Fruit fly (Drosophila melanogaster): ENCODE measurements around the gene CG34280.

DNA sequence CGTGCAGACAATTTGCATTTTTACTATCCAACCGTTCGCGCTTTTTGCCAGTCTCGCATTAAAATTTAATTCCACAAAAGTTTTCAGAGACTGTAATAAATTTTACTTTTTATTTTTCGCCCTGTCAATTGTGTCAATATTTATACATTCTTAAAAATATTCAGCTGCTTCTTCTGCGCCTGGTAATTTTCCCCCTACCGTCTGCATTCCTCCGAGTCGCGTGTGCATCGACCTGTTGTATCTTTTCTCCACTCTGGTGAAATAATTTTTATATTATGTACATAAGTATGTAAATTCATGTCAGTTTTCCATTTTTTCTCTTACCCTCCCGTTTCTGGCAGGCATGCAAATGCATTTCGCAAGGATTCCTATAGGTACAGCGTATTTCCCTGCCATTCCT lies 330 bp downstream of the CG34280 start, which contains the start of gene CG34279:
- no peak for TF ChIP-seq CG16779 (tag; optimal IDR thresholded peaks at IDR 0.05)
- no peak for TF ChIP-seq Hr4 (GFP tag; optimal IDR thresholded peaks at IDR 0.05)
- TF ChIP-seq Sox15 (GFP tag; optimal IDR thresholded peaks at IDR 0.05) = no peak
- no peak for TF ChIP-seq CG8319 (GFP tag; optimal IDR thresholded peaks at IDR 0.05)
- TF ChIP-seq CG6808 (GFP tag; optimal IDR thresholded peaks at IDR 0.05) = no peak
- no peak for TF ChIP-seq CG15336 (GFP tag; IDR thresholded peaks at IDR 0.05)
- TF ChIP-seq CG1621 (tag; optimal IDR thresholded peaks at IDR 0.05) = no peak

All from whole organism, prepupa.